Worm (Caenorhabditis elegans): ENCODE results near the gene M04B2.7.

M04B2.7 gene

DNA sequence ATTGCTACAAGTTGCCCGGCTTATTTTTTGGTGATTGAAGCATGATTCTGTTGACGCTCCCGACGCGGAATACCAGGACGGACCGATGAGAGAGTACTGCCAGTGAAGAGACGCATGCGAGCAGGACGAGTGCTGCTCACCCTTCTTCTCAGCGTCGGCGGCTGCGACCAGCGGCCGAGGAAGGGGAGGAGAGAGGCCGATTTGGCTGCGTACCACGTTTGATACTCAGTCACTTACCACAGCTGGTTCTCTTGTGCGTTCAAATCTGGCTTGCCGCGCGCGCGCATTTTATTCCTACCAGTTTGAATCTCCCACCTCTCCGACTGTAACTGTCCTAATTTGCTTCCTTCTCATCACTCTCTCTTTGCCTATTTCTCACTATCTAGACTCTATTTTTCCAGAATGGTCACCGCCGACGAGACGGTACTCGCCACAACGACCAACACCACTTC is 24.3 kb downstream of the M04B2.7 start, which contains the start of gene mep-1 (continued):
- TF ChIP-seq dmd-6 (GFP tag; IDR thresholded peaks at IDR 0.05), result peak; percentile 19
- no peak for TF ChIP-seq gei-8 (GFP tag; optimal IDR thresholded peaks at IDR 0.05)
- TF ChIP-seq jun-1 (tag; optimal IDR thresholded peaks at IDR 0.05), result no peak
- no peak for TF ChIP-seq nhr-111 (GFP tag; optimal IDR thresholded peaks at IDR 0.05)
- no peak for TF ChIP-seq dmd-8 (GFP tag; IDR thresholded peaks at IDR 0.05)
- TF ChIP-seq mxl-3 (GFP tag; optimal IDR thresholded peaks at IDR 0.05), result peak; percentile 37
- TF ChIP-seq hlh-30 (tag; optimal IDR thresholded peaks at IDR 0.05; ENCODE audit: insufficient read depth), result peak; percentile 6
- TF ChIP-seq nhr-6 (tag; optimal IDR thresholded peaks at IDR 0.05), result peak; percentile 83
- 0 out of 2 replicates have a peak, but pooled peaks have one; percentile 66 for TF ChIP-seq D1046.2 (GFP tag; IDR thresholded peaks at IDR 0.05)
- TF ChIP-seq dve-1 (tag; optimal IDR thresholded peaks at IDR 0.05; ENCODE audit: insufficient read depth), result peak; percentile 6
- no peak for TF ChIP-seq F44E2.7 (GFP tag; IDR thresholded peaks at IDR 0.05)
- TF ChIP-seq aha-1 (tag), result peak; percentile 98
- no peak for TF ChIP-seq daf-12 (tag; optimal IDR thresholded peaks at IDR 0.05)
- TF ChIP-seq ztf-7 (tag; optimal IDR thresholded peaks at IDR 0.05), result no peak
- TF ChIP-seq madf-5 (GFP tag; IDR thresholded peaks at IDR 0.05), result no peak
- peak; percentile 66 for TF ChIP-seq lin-38 (GFP tag; IDR thresholded peaks at IDR 0.05)
- TF ChIP-seq snpc-1.2 (GFP tag; IDR thresholded peaks at IDR 0.05), result no peak
- no peak for TF ChIP-seq mxl-2 (GFP tag; conservative IDR thresholded peaks at IDR 0.05)
- TF ChIP-seq lin-13 (GFP tag; optimal IDR thresholded peaks at IDR 0.05), result peak; percentile 51
- TF ChIP-seq nhr-237 (tag; optimal IDR thresholded peaks at IDR 0.05), result no peak
- TF ChIP-seq nhr-10 (tag; optimal IDR thresholded peaks at IDR 0.05), result no peak
- peak; percentile 74 for TF ChIP-seq F37D6.2 (tag; optimal IDR thresholded peaks at IDR 0.05)
- no peak for TF ChIP-seq ceh-20 (GFP tag; IDR thresholded peaks at IDR 0.05)
- TF ChIP-seq rbr-2 (tag; optimal IDR thresholded peaks at IDR 0.05), result peak; percentile 82
- TF ChIP-seq lin-29 (GFP tag; IDR thresholded peaks at IDR 0.05), result no peak
- TF ChIP-seq spr-3 (GFP tag; optimal IDR thresholded peaks at IDR 0.05), result no peak
- no peak for TF ChIP-seq F49E8.2 (tag; optimal IDR thresholded peaks at IDR 0.05; ENCODE audit: borderline replicate concordance)
- no peak for TF ChIP-seq snpc-4 (tag; optimal IDR thresholded peaks at IDR 0.05)
- peak; percentile 15 for TF ChIP-seq F10B5.3 (tag; optimal IDR thresholded peaks at IDR 0.05)
- TF ChIP-seq unc-39 (tag; optimal IDR thresholded peaks at IDR 0.05), result no peak
- TF ChIP-seq set-16 (GFP tag; IDR thresholded peaks at IDR 0.05), result peak; percentile 98

DNA sequence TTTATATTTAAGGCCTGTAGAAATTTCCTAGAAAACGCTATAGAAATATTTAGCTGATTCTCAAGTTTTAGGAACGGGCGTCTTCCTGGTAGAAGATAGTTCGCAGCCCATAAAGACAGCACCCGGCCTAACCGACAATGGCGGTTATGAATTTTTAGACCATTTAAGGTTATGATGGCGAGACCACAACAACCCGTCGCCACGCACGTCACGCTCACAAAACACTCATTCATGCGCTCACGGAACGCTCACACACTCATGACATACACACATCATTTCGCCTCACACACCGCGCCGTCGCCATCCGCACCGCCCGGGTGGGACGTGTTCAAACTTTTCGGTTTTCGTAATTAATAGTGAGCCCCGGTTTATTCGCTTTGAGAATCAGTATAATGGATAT is 24.9 kb downstream of the M04B2.7 start:
- TF ChIP-seq skn-1 (tag; optimal IDR thresholded peaks at IDR 0.05) (no peak), gei-8 (GFP tag; optimal IDR thresholded peaks at IDR 0.05) (peak; percentile 19), fkh-10 (GFP tag; optimal IDR thresholded peaks at IDR 0.05) (no peak), set-16 (GFP tag; IDR thresholded peaks at IDR 0.05) (no peak), lin-38 (GFP tag; IDR thresholded peaks at IDR 0.05) (no peak), spr-1 (tag; optimal IDR thresholded peaks at IDR 0.05) (no peak), nhr-102 (tag; optimal IDR thresholded peaks at IDR 0.05) (no peak), ama-1 (optimal IDR thresholded peaks at IDR 0.05) (no peak), lin-29 (GFP tag; IDR thresholded peaks at IDR 0.05) (no peak), daf-19 (GFP tag; conservative IDR thresholded peaks at IDR 0.05) (no peak), hmg-1.1 (GFP tag; IDR thresholded peaks at IDR 0.05) (no peak), F26F4.8 (GFP tag; conservative IDR thresholded peaks at IDR 0.05) (no peak), mdl-1 (tag; optimal IDR thresholded peaks at IDR 0.05) (no peak), aha-1 (tag) (peak; percentile 88), sdz-12 (GFP tag; optimal IDR thresholded peaks at IDR 0.05) (no peak), Y75B8A.6 (GFP tag; IDR thresholded peaks at IDR 0.05) (no peak), arid-1 (GFP tag; conservative IDR thresholded peaks at IDR 0.05) (no peak), hif-1 (tag; optimal IDR thresholded peaks at IDR 0.05) (no peak), tag-97 (GFP tag; IDR thresholded peaks at IDR 0.05) (no peak), lir-3 (tag; optimal IDR thresholded peaks at IDR 0.05) (no peak), hlh-11 (tag; optimal IDR thresholded peaks at IDR 0.05) (no peak), spr-3 (GFP tag; optimal IDR thresholded peaks at IDR 0.05) (no peak), dmd-8 (GFP tag; IDR thresholded peaks at IDR 0.05) (no peak), pqm-1 (tag; optimal IDR thresholded peaks at IDR 0.05) (no peak), egl-43 (GFP tag; IDR thresholded peaks at IDR 0.05) (0 out of 2 replicates have a peak, but pooled peaks have one; percentile 11), dve-1 (tag; optimal IDR thresholded peaks at IDR 0.05; ENCODE audit: insufficient read depth) (peak; percentile 6), daf-8 (GFP tag; IDR thresholded peaks at IDR 0.05) (no peak), unc-62 (GFP tag; optimal IDR thresholded peaks at IDR 0.05 in 1 of 2) (no peak), unc-62 (tag; optimal IDR thresholded peaks at IDR 0.05) (no peak)
